Fruit fly (Drosophila melanogaster) whole organism, adult: ENCODE measurements around the gene CG14543.
A peak's percentile ranks its signal among the peaks of the same experiment; 100 is the strongest.

ENCODE experiments used
- CG11617 ChIP-seq: fragments of 200-800 bp; sonication (Bioruptor generic); optimal IDR thresholded peaks from 2 replicates; lab custom pipeline; 2017; ENCODE audit warnings: mild to moderate bottlenecking, missing biosample characterization, missing genetic modification reagents, missing genetic modification characterization
- CG14711 ChIP-seq: fragments of 200-800 bp; sonication (Bioruptor generic); optimal IDR thresholded peaks from 2 replicates; lab custom pipeline; 2018; ENCODE audit warnings: missing biosample characterization, mild to moderate bottlenecking, missing genetic modification characterization, moderate library complexity
- CG1620 ChIP-seq: fragments of 200-800 bp; sonication (Bioruptor generic); optimal IDR thresholded peaks from 2 replicates; lab custom pipeline; 2016; ENCODE audit warnings: missing biosample characterization, missing genetic modification characterization
- CG33017 ChIP-seq: fragments of 200-800 bp; sonication (Bioruptor generic); optimal IDR thresholded peaks from 2 replicates; lab custom pipeline; 2018; ENCODE audit warnings: missing biosample characterization, mild to moderate bottlenecking, missing genetic modification characterization, moderate library complexity
- CG5204 ChIP-seq: fragments of 200-800 bp; sonication (Bioruptor generic); optimal IDR thresholded peaks from 2 replicates; lab custom pipeline; 2016; ENCODE audit warnings: missing biosample characterization, missing genetic modification characterization
- CG7101 ChIP-seq: fragments of 200-800 bp; sonication (Bioruptor generic); optimal IDR thresholded peaks from 2 replicates; lab custom pipeline; 2018; ENCODE audit warnings: missing biosample characterization, mild to moderate bottlenecking, missing genetic modification characterization, moderate library complexity
- Crg-1 ChIP-seq: fragments of 200-800 bp; sonication (Bioruptor generic); optimal IDR thresholded peaks from 2 replicates; lab custom pipeline; 2016; ENCODE audit warnings: missing biosample characterization, missing genetic modification characterization
- bab1 ChIP-seq: fragments of 200-800 bp; sonication (Bioruptor generic); optimal IDR thresholded peaks from 3 replicates; lab custom pipeline; 2019; ENCODE audit warnings: missing biosample characterization, mild to moderate bottlenecking, missing genetic modification characterization, moderate library complexity
- cic ChIP-seq: fragments of 200-800 bp; sonication (Bioruptor generic); optimal IDR thresholded peaks from 2 replicates; lab custom pipeline; 2017; ENCODE audit warnings: missing biosample characterization, mild to moderate bottlenecking, missing genetic modification characterization, moderate library complexity
- cnc ChIP-seq, 2 experiments: fragments of >200 bp; optimal IDR thresholded peaks; 2 replicates each; lab custom pipeline; 2017
- ovo ChIP-seq: fragments of 200-800 bp; sonication (Bioruptor generic); optimal IDR thresholded peaks from 2 replicates; lab custom pipeline; 2016; ENCODE audit warnings: missing biosample characterization, missing genetic modification characterization
- pad ChIP-seq: fragments of 200-800 bp; sonication (Bioruptor generic); optimal IDR thresholded peaks from 3 replicates; lab custom pipeline; 2017; ENCODE audit warnings: missing biosample characterization, missing genetic modification characterization, mild to moderate bottlenecking, moderate library complexity, missing genetic modification reagents
- tj ChIP-seq: fragments of 200-800 bp; sonication (Bioruptor generic); optimal IDR thresholded peaks from 3 replicates; lab custom pipeline; 2017; ENCODE audit warnings: missing biosample characterization, mild to moderate bottlenecking, missing genetic modification characterization, moderate library complexity
- toe ChIP-seq: fragments of 200-800 bp; sonication (Bioruptor generic); optimal IDR thresholded peaks from 2 replicates; lab custom pipeline; 2016; ENCODE audit warnings: missing biosample characterization, missing genetic modification characterization

- TF ChIP-seq CG33017 (tag; lab: Kevin White, UChicago) (no peak), toe (GFP tag; lab: Kevin White, UChicago) (no peak), bab1 (GFP tag; lab: Kevin White, UChicago) (peak; percentile 18), CG5204 (GFP tag; lab: Kevin White, UChicago) (no peak), tj (peak; percentile 47), cic (GFP tag; lab: Kevin White, UChicago) (no peak), CG1620 (GFP tag; lab: Kevin White, UChicago) (no peak), pad (no peak), CG14711 (tag; lab: Kevin White, UChicago) (peak; percentile 67), ovo (no peak), Crg-1 (GFP tag; lab: Kevin White, UChicago) (no peak), CG11617 (GFP tag; lab: Kevin White, UChicago) (no peak), CG7101 (tag; lab: Kevin White, UChicago) (no peak), cnc (optimal IDR thresholded peaks at IDR 0.05; lab: Kevin White, UChicago) (no peak)
These were observed 42.8 kb downstream of the CG14543 start for dm6 chr3R:26099238-26099637.
